Worm (Caenorhabditis elegans): ENCODE measurements around the gene K02F3.2.
A peak's percentile ranks its signal among the peaks of the same experiment; 100 is the strongest.

The K02F3.2 gene

ce11 chrIII:831961-832360 lies 13.7 kb upstream of the K02F3.2 start, which contains the start of gene ceeh-1:
ceeh-1 (minus strand) TSS chrIII:832277.
- TF ChIP-seq B0336.3 (GFP tag; IDR thresholded peaks at IDR 0.05) (0 out of 2 replicates have a peak, but pooled peaks have one; percentile 13), lir-1 (GFP tag; conservative IDR thresholded peaks at IDR 0.05) (no peak), cebp-1 (GFP tag; IDR thresholded peaks at IDR 0.05) (no peak), cebp-1 (tag; optimal IDR thresholded peaks at IDR 0.05) (peak; percentile 7), unc-62 (GFP tag; optimal IDR thresholded peaks at IDR 0.05) (no peak), nhr-80 (tag; optimal IDR thresholded peaks at IDR 0.05) (peak; percentile 20)

DNA sequence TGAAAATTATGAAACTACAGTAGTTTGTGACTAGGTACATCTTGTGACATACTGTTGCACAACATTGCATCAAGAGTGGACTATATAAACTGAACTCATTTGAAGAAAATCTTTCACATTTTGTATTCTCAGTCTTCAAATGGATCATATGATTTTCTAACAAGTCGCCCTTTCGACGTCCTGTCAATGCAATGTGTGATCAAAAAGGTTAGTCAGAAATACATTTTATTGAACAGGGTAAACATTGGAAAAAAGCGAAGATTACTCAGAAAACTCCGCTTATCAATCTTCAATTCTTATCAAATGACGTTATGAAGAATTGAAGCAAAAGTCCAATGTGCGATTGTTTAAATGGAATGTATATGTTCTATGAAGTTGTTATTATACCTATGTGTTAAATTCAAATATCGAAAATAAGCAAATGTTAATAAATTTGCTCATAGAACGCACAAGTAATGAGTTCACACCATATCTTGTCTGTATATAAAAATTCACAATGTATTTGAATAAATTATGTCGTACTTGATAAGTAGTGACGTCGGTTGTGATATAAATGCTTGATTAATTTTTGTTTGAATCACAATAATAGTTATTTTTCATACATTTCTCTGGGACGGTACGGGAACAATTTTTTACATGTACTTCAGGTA lies 12.7 kb upstream of the K02F3.2 start, which contains the start of gene zip-2:
TSS of gene zip-2 (plus strand) at position 128 of the 650 bp plus-strand sequence.
- TF ChIP-seq ceh-91 (GFP tag; IDR thresholded peaks at IDR 0.05): no peak
- TF ChIP-seq snpc-3.4 (tag; optimal IDR thresholded peaks at IDR 0.05): no peak
- TF ChIP-seq dox-1 (GFP tag; IDR thresholded peaks at IDR 0.05): no peak
- peak; percentile 14 for TF ChIP-seq tlf-1 (GFP tag; optimal IDR thresholded peaks at IDR 0.05)
- no peak for TF ChIP-seq somi-1 (GFP tag; optimal IDR thresholded peaks at IDR 0.05)
- TF ChIP-seq dpff-1 (tag; optimal IDR thresholded peaks at IDR 0.05): no peak
- no peak for TF ChIP-seq unc-130 (GFP tag; optimal IDR thresholded peaks at IDR 0.05)
- TF ChIP-seq lin-35 (GFP tag; optimal IDR thresholded peaks at IDR 0.05): no peak
- no peak for TF ChIP-seq ztf-3 (GFP tag; optimal IDR thresholded peaks at IDR 0.05)
- no peak for TF ChIP-seq B0261.1 (tag; optimal IDR thresholded peaks at IDR 0.05)
- no peak for TF ChIP-seq F33H1.4 (GFP tag; IDR thresholded peaks at IDR 0.05)
- no peak for TF ChIP-seq akir-1 (GFP tag; optimal IDR thresholded peaks at IDR 0.05)
- no peak for TF ChIP-seq xnd-1 (tag; optimal IDR thresholded peaks at IDR 0.05)
- no peak for TF ChIP-seq B0035.1 (tag; optimal IDR thresholded peaks at IDR 0.05)
- TF ChIP-seq fkh-3 (tag; optimal IDR thresholded peaks at IDR 0.05): no peak
- TF ChIP-seq nhr-90 (tag; optimal IDR thresholded peaks at IDR 0.05): no peak
- TF ChIP-seq dpl-1 (GFP tag; optimal IDR thresholded peaks at IDR 0.05): no peak
- TF ChIP-seq Y53F4B.3 (GFP tag; IDR thresholded peaks at IDR 0.05): no peak
- TF ChIP-seq ZK185.1 (tag; optimal IDR thresholded peaks at IDR 0.05; ENCODE audit: poor library complexity, severe bottlenecking): no peak
- TF ChIP-seq tbp1 (GFP tag; optimal IDR thresholded peaks at IDR 0.05): peak; percentile 13
- TF ChIP-seq ztf-18 (tag; optimal IDR thresholded peaks at IDR 0.05): no peak
- no peak for TF ChIP-seq F57A8.1 (GFP tag; optimal IDR thresholded peaks at IDR 0.05)
- TF ChIP-seq Y79H2A.3 (GFP tag; conservative IDR thresholded peaks at IDR 0.05): no peak
- no peak for TF ChIP-seq T07F8.4 (tag; optimal IDR thresholded peaks at IDR 0.05)
- no peak for TF ChIP-seq rpc-1 (optimal IDR thresholded peaks at IDR 0.05)
- TF ChIP-seq rpc-1 (tag; optimal IDR thresholded peaks at IDR 0.05): no peak
- TF ChIP-seq nfya-1 (tag; optimal IDR thresholded peaks at IDR 0.05; ENCODE audit: borderline replicate concordance, insufficient read depth): no peak
- TF ChIP-seq snpc-1.1 (tag; optimal IDR thresholded peaks at IDR 0.05; ENCODE audit: insufficient read depth): no peak
- TF ChIP-seq efl-1 (GFP tag; optimal IDR thresholded peaks at IDR 0.05): no peak
- no peak for TF ChIP-seq egl-44 (GFP tag; IDR thresholded peaks at IDR 0.05)
- TF ChIP-seq atf-7 (tag; optimal IDR thresholded peaks at IDR 0.05): peak; percentile 70
- no peak for TF ChIP-seq F10E7.11 (tag; optimal IDR thresholded peaks at IDR 0.05)
- TF ChIP-seq rcor-1 (GFP tag; IDR thresholded peaks at IDR 0.05): no peak
- no peak for TF ChIP-seq ceh-27 (GFP tag; optimal IDR thresholded peaks at IDR 0.05)
- no peak for TF ChIP-seq ama-1 (optimal IDR thresholded peaks at IDR 0.05)
- TF ChIP-seq ama-1 (GFP tag; optimal IDR thresholded peaks at IDR 0.05): no peak
- no peak for TF ChIP-seq tbx-9 (tag; optimal IDR thresholded peaks at IDR 0.05; ENCODE audit: borderline replicate concordance)
- TF ChIP-seq B0019.2 (GFP tag; conservative IDR thresholded peaks at IDR 0.05): no peak
- TF ChIP-seq attf-6 (GFP tag; IDR thresholded peaks at IDR 0.05): no peak
- TF ChIP-seq attf-5 (GFP tag; optimal IDR thresholded peaks at IDR 0.05): peak; percentile 34
- TF ChIP-seq repo-1 (tag; optimal IDR thresholded peaks at IDR 0.05): no peak
- no peak for TF ChIP-seq gei-17 (GFP tag; optimal IDR thresholded peaks at IDR 0.05)
